Comparison of ENCODE assay signal across 1 fruit fly cellular context in the genomic region with DNA sequence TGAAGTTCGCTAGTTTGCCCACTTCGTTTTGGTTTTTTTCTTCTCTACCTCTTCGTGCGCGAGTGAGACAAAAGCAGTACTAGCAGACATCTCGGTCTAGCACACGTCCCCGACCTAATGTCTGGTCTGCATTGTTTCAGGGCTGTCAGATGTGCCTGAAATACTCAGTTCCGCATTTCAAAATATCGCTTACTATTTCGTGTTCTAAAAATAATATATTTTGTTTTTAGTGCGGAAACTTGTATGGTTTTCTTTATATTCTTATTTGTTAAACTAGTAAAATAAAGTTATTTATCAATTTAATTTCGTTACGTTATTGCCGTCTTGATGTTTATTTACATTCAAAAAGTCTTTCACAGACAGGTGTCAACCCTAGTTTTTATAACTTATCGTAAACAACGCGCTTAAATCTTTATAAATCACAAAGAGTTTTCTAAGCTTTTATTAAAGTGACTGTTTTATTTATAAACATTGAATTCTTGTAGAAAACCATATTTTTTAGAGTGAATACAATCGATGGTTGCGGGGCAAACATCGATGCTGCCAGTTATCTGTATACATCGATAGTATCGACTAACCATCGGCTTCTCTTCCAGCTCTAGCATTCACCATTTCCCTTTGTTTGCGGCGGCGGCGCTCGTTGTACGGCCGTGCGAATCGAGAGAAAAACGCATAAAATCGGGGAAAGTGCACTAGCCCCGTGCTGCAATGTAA.
TF ChIP-seq lines count a peak whose summit lies in the region.

No protein-coding gene starts in this region.

TF ChIP-seq in whole organism, embryonic, 481 proteins besides CTCF, POLR2A, EP300 and RAD21 (continued from another document):
- TF ChIP-seq HHEX (GFP tag; optimal IDR thresholded peaks at IDR 0.05; lab: Kevin White, UChicago) (peak; percentile 57), Hand (GFP tag; optimal IDR thresholded peaks at IDR 0.05; lab: Kevin White, UChicago) (peak; percentile 51), Dp (GFP tag; optimal IDR thresholded peaks at IDR 0.05; lab: Kevin White, UChicago) (peak; percentile 18), CG12299 (tag; optimal IDR thresholded peaks at IDR 0.05; lab: Kevin White, UChicago) (peak; percentile 66), CG12219 (GFP tag; optimal IDR thresholded peaks at IDR 0.05; lab: Kevin White, UChicago) (peak; percentile 34), pfk (GFP tag; optimal IDR thresholded peaks at IDR 0.05; lab: Kevin White, UChicago) (no peak), Bgb (GFP tag; IDR thresholded peaks at IDR 0.05; lab: Robert Waterston, UW; ENCODE audit: partially characterized antibody) (no peak), pita (GFP tag; optimal IDR thresholded peaks at IDR 0.05; lab: Kevin White, UChicago) (no peak), Hmx (GFP tag; optimal IDR thresholded peaks at IDR 0.05; lab: Kevin White, UChicago) (no peak), CG33557 (GFP tag; optimal IDR thresholded peaks at IDR 0.05; lab: Kevin White, UChicago) (peak; percentile 52), tin (GFP tag; optimal IDR thresholded peaks at IDR 0.05; lab: Kevin White, UChicago) (peak; percentile 50), Camta (GFP tag; optimal IDR thresholded peaks at IDR 0.05; lab: Kevin White, UChicago) (no peak), Sry-β (GFP tag; optimal IDR thresholded peaks at IDR 0.05; lab: Kevin White, UChicago) (peak; percentile 41), CG17568 (GFP tag; optimal IDR thresholded peaks at IDR 0.05; lab: Kevin White, UChicago) (peak; percentile 22), Stat92E (GFP tag; optimal IDR thresholded peaks at IDR 0.05; lab: Kevin White, UChicago) (no peak), fd102C (GFP tag; optimal IDR thresholded peaks at IDR 0.05; lab: Kevin White, UChicago) (no peak), fd3F (GFP tag; optimal IDR thresholded peaks at IDR 0.05; lab: Kevin White, UChicago) (peak; percentile 64), hth (optimal IDR thresholded peaks at IDR 0.05; lab: Kevin White, UChicago) (no peak), dimm (GFP tag; IDR thresholded peaks at IDR 0.05; lab: Robert Waterston, UW) (no peak), Bteb2 (GFP tag; optimal IDR thresholded peaks at IDR 0.05; lab: Kevin White, UChicago) (no peak), CG7745 (tag; optimal IDR thresholded peaks at IDR 0.05; lab: Kevin White, UChicago) (no peak), CG12659 (GFP tag; optimal IDR thresholded peaks at IDR 0.05; lab: Kevin White, UChicago) (peak; percentile 74), CG13287 (GFP tag; IDR thresholded peaks at IDR 0.05; lab: Robert Waterston, UW; ENCODE audit: partially characterized antibody) (no peak), Antp (GFP tag; optimal IDR thresholded peaks at IDR 0.05; lab: Kevin White, UChicago) (peak; percentile 17), Xrp1 (GFP tag; IDR thresholded peaks at IDR 0.05; lab: Robert Waterston, UW) (no peak), CkIIα-i1 (GFP tag; IDR thresholded peaks at IDR 0.05; lab: Robert Waterston, UW) (no peak), chif (GFP tag; optimal IDR thresholded peaks at IDR 0.05; lab: Kevin White, UChicago) (peak; percentile 46 to 47), otp (GFP tag; IDR thresholded peaks at IDR 0.05; lab: Robert Waterston, UW) (no peak), CG9797 (GFP tag; optimal IDR thresholded peaks at IDR 0.05; lab: Kevin White, UChicago) (no peak), CG9609 (GFP tag; optimal IDR thresholded peaks at IDR 0.05; lab: Kevin White, UChicago) (peak; percentile 46), her (GFP tag; optimal IDR thresholded peaks at IDR 0.05; lab: Kevin White, UChicago) (peak; percentile 59), CG10543 (GFP tag; optimal IDR thresholded peaks at IDR 0.05; lab: Kevin White, UChicago) (peak; percentile 88), tll (GFP tag; optimal IDR thresholded peaks at IDR 0.05; lab: Kevin White, UChicago) (no peak), bsh (GFP tag; optimal IDR thresholded peaks at IDR 0.05; lab: Kevin White, UChicago) (peak in 1 of 2 experiments; percentile 73), MTF-1 (GFP tag; optimal IDR thresholded peaks at IDR 0.05; lab: Kevin White, UChicago; ENCODE audit: borderline replicate concordance) (no peak), ttk (GFP tag; IDR thresholded peaks at IDR 0.05; lab: Robert Waterston, UW) (no peak), Rx (GFP tag; IDR thresholded peaks at IDR 0.05; lab: Robert Waterston, UW) (no peak), CG6654 (GFP tag; optimal IDR thresholded peaks at IDR 0.05; lab: Kevin White, UChicago) (peak; percentile 23), nau (GFP tag; optimal IDR thresholded peaks at IDR 0.05; lab: Kevin White, UChicago) (no peak), sd (tag; optimal IDR thresholded peaks at IDR 0.05; lab: Kevin White, UChicago) (no peak), Xbp1 (GFP tag; optimal IDR thresholded peaks at IDR 0.05; lab: Kevin White, UChicago) (peak; percentile 50), CG11456 (GFP tag; IDR thresholded peaks at IDR 0.05; lab: Robert Waterston, UW) (no peak), mam (GFP tag; optimal IDR thresholded peaks at IDR 0.05; lab: Kevin White, UChicago) (peak; percentile 65), TFAM (GFP tag; optimal IDR thresholded peaks at IDR 0.05; lab: Kevin White, UChicago) (no peak), nom (GFP tag; optimal IDR thresholded peaks at IDR 0.05; lab: Kevin White, UChicago) (peak; percentile 34), slbo (GFP tag; IDR thresholded peaks at IDR 0.05; lab: Robert Waterston, UW) (no peak), MESR4 (GFP tag; optimal IDR thresholded peaks at IDR 0.05; lab: Kevin White, UChicago) (peak; percentile 77), Aef1 (GFP tag; IDR thresholded peaks at IDR 0.05; lab: Robert Waterston, UW) (no peak), CG11696 (GFP tag; IDR thresholded peaks at IDR 0.05; lab: Robert Waterston, UW) (no peak), az2 (GFP tag; optimal IDR thresholded peaks at IDR 0.05; lab: Kevin White, UChicago) (peak; percentile 57), CG9817 (tag; optimal IDR thresholded peaks at IDR 0.05; lab: Kevin White, UChicago) (peak; percentile 85), Hsf (GFP tag; optimal IDR thresholded peaks at IDR 0.05; lab: Kevin White, UChicago) (peak; percentile 50), CG6683 (GFP tag; optimal IDR thresholded peaks at IDR 0.05; lab: Kevin White, UChicago) (peak; percentile 32), Jarid2 (GFP tag; optimal IDR thresholded peaks at IDR 0.05; lab: Kevin White, UChicago) (no peak)
